Worm (Caenorhabditis elegans) whole organism, mixed stage, embryonic: ENCODE results near the gene F34D6.1.
"Not testable (repeated sequence)": the region's sequence is repeated elsewhere in the genome, so short reads cannot be mapped to it uniquely, and the experiment has no call there.

Source experiments
- M03D4.4 ChIP-seq: sonication (generic microtip); optimal IDR thresholded peaks from 2 replicates; lab custom pipeline; 2017; ENCODE audit warnings: mild to moderate bottlenecking, missing genetic modification characterization, missing compliant biosample characterization
- bed-3 ChIP-seq: fragments of 200-800 bp; sonication (Bioruptor generic); optimal IDR thresholded peaks from 3 replicates; lab custom pipeline; 2018; ENCODE audit warnings: mild to moderate bottlenecking, missing genetic modification characterization, moderate library complexity, missing compliant biosample characterization
- blmp-1 ChIP-seq: fragments of 150-350 bp; optimal IDR thresholded peaks from 2 replicates; lab custom pipeline; 2014; ENCODE audit warnings: missing biosample characterization, missing genetic modification characterization
- ceh-39 ChIP-seq: fragments of 150-350 bp; optimal IDR thresholded peaks from 2 replicates; lab custom pipeline; 2014; ENCODE audit warnings: missing biosample characterization, missing genetic modification characterization
- ceh-43 ChIP-seq: fragments of 200-800 bp; sonication (Bioruptor generic); optimal IDR thresholded peaks from 2 replicates; lab custom pipeline; 2018; ENCODE audit warnings: mild to moderate bottlenecking, missing genetic modification characterization, moderate library complexity, missing compliant biosample characterization
- ces-1 ChIP-seq: fragments of 150-350 bp; optimal IDR thresholded peaks from 2 replicates; lab custom pipeline; 2014; ENCODE audit warnings: missing biosample characterization, missing genetic modification reagents, missing genetic modification characterization
- cnd-1 ChIP-seq: fragments of 200-800 bp; sonication (Bioruptor generic); optimal IDR thresholded peaks from 2 replicates; lab custom pipeline; 2018; ENCODE audit warnings: mild to moderate bottlenecking, missing genetic modification characterization, missing compliant biosample characterization
- drap-1 ChIP-seq: fragments of 200-800 bp; sonication (Bioruptor generic); optimal IDR thresholded peaks from 3 replicates; lab custom pipeline; 2018; ENCODE audit warnings: mild to moderate bottlenecking, missing genetic modification characterization, missing compliant biosample characterization
- elt-1 ChIP-seq: sonication (generic microtip); optimal IDR thresholded peaks from 2 replicates; lab custom pipeline; 2017; ENCODE audit warnings: missing genetic modification characterization, mild to moderate bottlenecking, missing compliant biosample characterization, antibody characterized with exemption, moderate library complexity, borderline replicate concordance; ENCODE audit not compliant: insufficient read depth
- elt-3 ChIP-seq: fragments of 150-350 bp; optimal IDR thresholded peaks from 2 replicates; lab custom pipeline; 2014; ENCODE audit warnings: missing biosample characterization, missing genetic modification characterization
- ham-2 ChIP-seq: fragments of 200-800 bp; sonication (Bioruptor generic); optimal IDR thresholded peaks from 2 replicates; lab custom pipeline; 2018; ENCODE audit warnings: mild to moderate bottlenecking, missing genetic modification characterization, missing compliant biosample characterization
- hlh-1 ChIP-seq: fragments of 150-350 bp; optimal IDR thresholded peaks from 2 replicates; lab custom pipeline; 2014; ENCODE audit warnings: missing biosample characterization, missing genetic modification reagents, missing genetic modification characterization
- lsy-2 ChIP-seq: fragments of 150-350 bp; optimal IDR thresholded peaks from 2 replicates; lab custom pipeline; 2014; ENCODE audit warnings: missing biosample characterization, missing genetic modification characterization
- mep-1 ChIP-seq: fragments of 150-350 bp; optimal IDR thresholded peaks from 2 replicates; lab custom pipeline; 2017; ENCODE audit warnings: missing biosample characterization, missing genetic modification reagents, missing genetic modification characterization, inconsistent platforms
- mls-2 ChIP-seq: sonication (generic microtip); optimal IDR thresholded peaks from 2 replicates; lab custom pipeline; 2016; ENCODE audit warnings: mild to moderate bottlenecking, missing genetic modification characterization, moderate library complexity, missing compliant biosample characterization
- nhr-12 ChIP-seq: fragments of 150-350 bp; optimal IDR thresholded peaks from 2 replicates; lab custom pipeline; 2014; ENCODE audit warnings: missing biosample characterization, missing genetic modification characterization
- nhr-2 ChIP-seq: fragments of 150-350 bp; optimal IDR thresholded peaks from 2 replicates; lab custom pipeline; 2014; ENCODE audit warnings: missing biosample characterization, missing genetic modification characterization
- nhr-237 ChIP-seq: fragments of 150-350 bp; optimal IDR thresholded peaks from 2 replicates; lab custom pipeline; 2014; ENCODE audit warnings: missing biosample characterization, missing genetic modification characterization
- nhr-28 ChIP-seq: fragments of 150-350 bp; optimal IDR thresholded peaks from 2 replicates; lab custom pipeline; 2014; ENCODE audit warnings: missing biosample characterization, missing genetic modification characterization
- nhr-76 ChIP-seq: sonication (generic microtip); optimal IDR thresholded peaks from 2 replicates; lab custom pipeline; 2017; ENCODE audit warnings: missing biosample characterization, missing genetic modification characterization
- pha-4 ChIP-seq: fragments of 150-350 bp; optimal IDR thresholded peaks from 2 replicates; lab custom pipeline; 2018; ENCODE audit warnings: missing biosample characterization, missing genetic modification reagents, missing genetic modification characterization
- snpc-4 ChIP-seq: fragments of 150-350 bp; optimal IDR thresholded peaks from 2 replicates; lab custom pipeline; 2014; ENCODE audit warnings: missing biosample characterization, missing genetic modification characterization
- sptf-1 ChIP-seq: sonication (generic microtip); optimal IDR thresholded peaks from 2 replicates; lab custom pipeline; 2017; ENCODE audit warnings: mild to moderate bottlenecking, missing genetic modification characterization, moderate library complexity, missing compliant biosample characterization
- tbx-8 ChIP-seq: fragments of 200-800 bp; sonication (Bioruptor generic); optimal IDR thresholded peaks from 2 replicates; lab custom pipeline; 2018; ENCODE audit warnings: mild to moderate bottlenecking, missing genetic modification characterization, moderate library complexity, missing compliant biosample characterization
- unc-120 ChIP-seq: sonication (generic microtip); optimal IDR thresholded peaks from 2 replicates; lab custom pipeline; 2017; ENCODE audit warnings: missing genetic modification characterization, missing compliant biosample characterization; ENCODE audit not compliant: poor library complexity, severe bottlenecking
- unc-39 ChIP-seq: fragments of 150-350 bp; optimal IDR thresholded peaks from 2 replicates; lab custom pipeline; 2014; ENCODE audit warnings: missing biosample characterization, missing genetic modification characterization
- unc-62 ChIP-seq: fragments of 150-350 bp; optimal IDR thresholded peaks from 2 replicates; lab custom pipeline; 2014; ENCODE audit warnings: missing biosample characterization, missing genetic modification reagents, missing genetic modification characterization
- ztf-11 ChIP-seq: fragments of 150-350 bp; optimal IDR thresholded peaks from 2 replicates; lab custom pipeline; 2014; ENCODE audit warnings: missing biosample characterization, missing genetic modification characterization

The F34D6.1 gene

ce11 chrII:2641777-2642176, 39.2 kb downstream of the F34D6.1 start, which contains the start of gene F22E5.7:
F22E5.7 (plus strand) TSS chrII:2642077.
- no peak for TF ChIP-seq cnd-1
- no peak for TF ChIP-seq hlh-1 (tag; lab: Kevin White, UChicago)
- no peak for TF ChIP-seq ceh-43 (GFP tag; lab: Kevin White, UChicago)
- no peak for TF ChIP-seq mep-1 (tag; lab: Kevin White, UChicago)
- no peak for TF ChIP-seq tbx-8
- no peak for TF ChIP-seq nhr-2 (tag; lab: Kevin White, UChicago)

ce11 chrII:2640982-2641381, 40.0 kb downstream of the F34D6.1 start, which contains the start of gene F22E5.23:
F22E5.23 (plus strand) TSS chrII:2641282.
- no peak for TF ChIP-seq unc-120 (tag; lab: Kevin White, UChicago)
- TF ChIP-seq nhr-2 (tag; lab: Kevin White, UChicago): no peak
- no peak for TF ChIP-seq unc-39 (tag; lab: Kevin White, UChicago)
- TF ChIP-seq ceh-43 (GFP tag; lab: Kevin White, UChicago): no peak
- no peak for TF ChIP-seq ham-2 (GFP tag; lab: Kevin White, UChicago)
- TF ChIP-seq nhr-12 (tag; lab: Kevin White, UChicago): no peak
- TF ChIP-seq hlh-1 (tag; lab: Kevin White, UChicago): no peak

ce11 chrII:2639401-2640088, 41.5 kb downstream of the F34D6.1 start, which contains the start of gene F22E5.8:
F22E5.8 (plus strand) TSS chrII:2640038.
- TF ChIP-seq bed-3 (GFP tag; lab: Kevin White, UChicago); sptf-1; ces-1 (GFP tag; lab: Kevin White, UChicago): not testable (repeated sequence)

ce11 chrII:2638062-2638461, 43.0 kb downstream of the F34D6.1 start, which contains the start of gene F22E5.9:
F22E5.9 (plus strand) TSS chrII:2638388.
- TF ChIP-seq nhr-76 (tag; lab: Kevin White, UChicago) (no peak), ces-1 (GFP tag; lab: Kevin White, UChicago) (no peak), pha-4 (no peak), nhr-237 (tag; lab: Kevin White, UChicago) (no peak), ztf-11 (tag; lab: Kevin White, UChicago) (no peak), nhr-28 (tag; lab: Kevin White, UChicago) (no peak), lsy-2 (no peak), ceh-39 (tag; lab: Kevin White, UChicago) (no peak)

ce11 chrII:2637359-2637758, 43.7 kb downstream of the F34D6.1 start, which contains the start of gene F22E5.21:
F22E5.21 (minus strand) TSS chrII:2637459.
- no peak for TF ChIP-seq bed-3 (GFP tag; lab: Kevin White, UChicago)
- TF ChIP-seq drap-1 (GFP tag; lab: Kevin White, UChicago): no peak

ce11 chrII:2631169-2631568, 49.8 kb downstream of the F34D6.1 start, which contains the start of gene D2062.1:
D2062.1 (plus strand) TSS chrII:2631469.
- no peak for TF ChIP-seq elt-3 (tag; lab: Kevin White, UChicago)
- no peak for TF ChIP-seq mls-2 (tag; lab: Kevin White, UChicago)
- TF ChIP-seq unc-62 (GFP tag; lab: Kevin White, UChicago): no peak
- no peak for TF ChIP-seq sptf-1
- TF ChIP-seq blmp-1 (tag; lab: Kevin White, UChicago): no peak
- no peak for TF ChIP-seq lsy-2
- TF ChIP-seq snpc-4 (tag; lab: Kevin White, UChicago): no peak
- TF ChIP-seq M03D4.4 (tag; lab: Kevin White, UChicago): no peak
- TF ChIP-seq elt-1 (tag; lab: Kevin White, UChicago): no peak
- TF ChIP-seq unc-120 (tag; lab: Kevin White, UChicago): no peak
- TF ChIP-seq, all 35 proteins: peak for 0
